Worm (Caenorhabditis elegans): ENCODE results near the gene nhr-150.

nhr-150 gene

DNA sequence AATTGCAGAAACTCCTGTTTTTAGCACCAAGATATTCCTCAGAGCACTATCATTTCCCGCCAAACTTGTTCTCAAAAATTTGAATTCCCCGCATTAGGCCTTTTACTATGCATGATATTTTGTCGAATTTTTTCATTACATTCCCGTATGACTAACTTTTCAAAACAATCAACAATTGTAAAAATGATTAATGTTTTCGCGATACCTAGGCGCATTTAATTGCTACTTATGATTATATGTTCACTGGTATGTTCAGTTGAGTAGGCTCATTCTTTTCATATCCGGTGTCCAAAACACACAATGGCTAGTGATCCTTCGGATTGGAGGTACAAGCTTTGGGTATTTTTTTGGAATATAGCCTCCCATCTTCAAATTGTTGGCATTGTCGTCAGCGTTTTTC, 6.5 kb upstream of the nhr-150 start, which contains the start of gene srw-21:
Gene srw-21, plus strand, starts transcription at position 301 of the 400 bp plus-strand sequence.
- no peak for TF ChIP-seq nhr-76 (tag; optimal IDR thresholded peaks at IDR 0.05)
- no peak for TF ChIP-seq dpl-1 (GFP tag; optimal IDR thresholded peaks at IDR 0.05)
- no peak for TF ChIP-seq unc-130 (GFP tag; optimal IDR thresholded peaks at IDR 0.05)
- no peak for TF ChIP-seq fos-1 (tag; optimal IDR thresholded peaks at IDR 0.05)
- no peak for TF ChIP-seq T20F7.1 (GFP tag; optimal IDR thresholded peaks at IDR 0.05)
- no peak for TF ChIP-seq daf-12 (tag; optimal IDR thresholded peaks at IDR 0.05)
- no peak for TF ChIP-seq ceh-62 (tag; optimal IDR thresholded peaks at IDR 0.05)
- TF ChIP-seq lsy-2 (tag; optimal IDR thresholded peaks at IDR 0.05): no peak
- TF ChIP-seq mdt-29 (GFP tag; IDR thresholded peaks at IDR 0.05): no peak
- no peak for TF ChIP-seq unc-39 (tag; optimal IDR thresholded peaks at IDR 0.05)
- TF ChIP-seq zag-1 (tag; optimal IDR thresholded peaks at IDR 0.05): no peak
- TF ChIP-seq lin-38 (GFP tag; IDR thresholded peaks at IDR 0.05): no peak
- TF ChIP-seq ZK337.2 (GFP tag; IDR thresholded peaks at IDR 0.05): no peak
- no peak for TF ChIP-seq mxl-2 (GFP tag; conservative IDR thresholded peaks at IDR 0.05)
- TF ChIP-seq ceh-20 (GFP tag; IDR thresholded peaks at IDR 0.05): no peak

DNA sequence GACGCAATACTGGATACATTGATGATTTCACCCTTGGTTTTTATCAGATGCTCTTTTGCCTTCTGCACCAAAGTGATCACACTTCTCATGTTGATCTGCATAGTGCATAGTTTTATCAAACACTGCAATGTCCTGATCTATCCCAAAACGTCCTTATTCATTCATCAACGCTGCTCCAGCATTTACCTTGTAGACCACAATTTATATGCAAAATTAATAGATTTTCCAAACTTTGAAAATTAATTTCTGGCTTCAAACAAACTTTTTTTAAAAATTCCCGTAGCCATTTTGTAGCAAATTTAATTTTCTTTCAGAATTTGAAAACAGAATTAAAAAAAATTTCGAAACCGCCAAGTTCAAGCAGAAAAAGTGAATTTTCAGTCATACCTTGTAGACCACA, 3.3 kb upstream of the nhr-150 start, which contains the start of gene C06B8.3:
Gene C06B8.3, minus strand, starts transcription at position 101 of the 400 bp plus-strand sequence.
- TF ChIP-seq tag-97 (GFP tag; IDR thresholded peaks at IDR 0.05) (no peak), D1046.2 (GFP tag; IDR thresholded peaks at IDR 0.05) (no peak), nhr-11 (tag; optimal IDR thresholded peaks at IDR 0.05) (no peak), Y5F2A.4 (GFP tag; optimal IDR thresholded peaks at IDR 0.05) (no peak), daf-19 (GFP tag; conservative IDR thresholded peaks at IDR 0.05) (no peak), aha-1 (tag) (no peak), gei-8 (GFP tag; optimal IDR thresholded peaks at IDR 0.05) (no peak), ztf-11 (tag; optimal IDR thresholded peaks at IDR 0.05) (no peak), nhr-77 (tag; optimal IDR thresholded peaks at IDR 0.05) (no peak), lim-7 (GFP tag; IDR thresholded peaks at IDR 0.05) (no peak), dve-1 (tag; optimal IDR thresholded peaks at IDR 0.05; ENCODE audit: insufficient read depth) (no peak)

DNA sequence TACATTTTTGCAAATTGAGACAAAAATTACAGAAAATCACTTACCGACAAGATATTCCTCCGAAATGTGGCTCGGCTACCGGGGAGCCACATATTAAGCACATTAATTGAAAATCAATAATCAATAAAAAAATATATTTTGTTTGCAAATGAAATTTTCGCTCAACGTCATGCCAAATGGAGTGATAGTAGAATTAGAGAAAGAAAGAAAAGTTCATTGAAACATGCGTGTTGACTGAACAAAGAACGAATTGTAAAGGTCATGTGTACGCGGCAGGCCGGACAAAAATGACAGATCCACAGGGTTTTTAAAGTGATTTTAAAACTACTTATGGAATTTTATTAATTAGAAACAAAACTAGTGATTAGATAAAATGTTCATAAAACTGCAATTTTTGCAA, 2.3 kb upstream of the nhr-150 start:
- TF ChIP-seq dmd-8 (GFP tag; IDR thresholded peaks at IDR 0.05): no peak
- peak; percentile 9 for TF ChIP-seq nhr-77 (tag; optimal IDR thresholded peaks at IDR 0.05)
- no peak for TF ChIP-seq ZK337.2 (GFP tag; IDR thresholded peaks at IDR 0.05)
- peak; percentile 30 for TF ChIP-seq nhr-48 (tag; optimal IDR thresholded peaks at IDR 0.05)
- TF ChIP-seq nhr-28 (tag; optimal IDR thresholded peaks at IDR 0.05): peak; percentile 56
- no peak for TF ChIP-seq nhr-102 (tag; optimal IDR thresholded peaks at IDR 0.05)
- no peak for TF ChIP-seq daf-16 (GFP tag; optimal IDR thresholded peaks at IDR 0.05)
- peak; percentile 64 for TF ChIP-seq daf-16 (tag; optimal IDR thresholded peaks at IDR 0.05)
- TF ChIP-seq F44E2.7 (GFP tag; IDR thresholded peaks at IDR 0.05): no peak
- peak in 1 of 2 experiments; percentile 3 for TF ChIP-seq mdl-1 (tag; optimal IDR thresholded peaks at IDR 0.05)
- TF ChIP-seq hlh-30 (tag; optimal IDR thresholded peaks at IDR 0.05; ENCODE audit: insufficient read depth): peak; percentile 65
- TF ChIP-seq ztf-7 (tag; optimal IDR thresholded peaks at IDR 0.05): no peak
- peak; percentile 47 for TF ChIP-seq dmd-6 (GFP tag; IDR thresholded peaks at IDR 0.05)
- no peak for TF ChIP-seq gei-8 (GFP tag; optimal IDR thresholded peaks at IDR 0.05)
- TF ChIP-seq nhr-6 (tag; optimal IDR thresholded peaks at IDR 0.05): peak; percentile 84
- TF ChIP-seq ztf-11 (tag; optimal IDR thresholded peaks at IDR 0.05): no peak

- TF ChIP-seq madf-9 (GFP tag; conservative IDR thresholded peaks at IDR 0.05) (0 out of 2 replicates have a peak, but pooled peaks have one; percentile 16), arid-1 (GFP tag; conservative IDR thresholded peaks at IDR 0.05) (0 out of 2 replicates have a peak, but pooled peaks have one; percentile 30), lin-1 (GFP tag; IDR thresholded peaks at IDR 0.05) (0 out of 2 replicates have a peak, but pooled peaks have one; percentile 43), aha-1 (tag) (peak; percentile 91), unc-62 (GFP tag; optimal IDR thresholded peaks at IDR 0.05 in 1 of 2) (peak in 1 of 2 experiments; percentile 64), unc-62 (tag; optimal IDR thresholded peaks at IDR 0.05) (no peak), dve-1 (tag; optimal IDR thresholded peaks at IDR 0.05; ENCODE audit: insufficient read depth) (peak; percentile 7), tra-1 (GFP tag; IDR thresholded peaks at IDR 0.05) (0 out of 2 replicates have a peak, but pooled peaks have one; percentile 27), vab-7 (GFP tag; IDR thresholded peaks at IDR 0.05) (0 out of 2 replicates have a peak, but pooled peaks have one; percentile 34), nhr-48 (tag; optimal IDR thresholded peaks at IDR 0.05) (no peak), lim-7 (GFP tag; IDR thresholded peaks at IDR 0.05) (peak; percentile 64; the same call in 1 of the 2 replicates), madf-5 (GFP tag; IDR thresholded peaks at IDR 0.05) (no peak), egl-43 (GFP tag; IDR thresholded peaks at IDR 0.05) (peak; percentile 62; the same call in 1 of the 2 replicates), ceh-20 (GFP tag; IDR thresholded peaks at IDR 0.05) (no peak)
Measured at ce11 chrV:15480505-15481075, 675 bp downstream of the nhr-150 start.

Data from whole organism, L4 larva.